Fruit fly (Drosophila melanogaster): ENCODE data around the gene Best1.

dm6 chr3R:10176927-10177511, 6.7 kb upstream of the Best1 start:
- TF ChIP-seq br (GFP tag; optimal IDR thresholded peaks at IDR 0.05) (no peak), GATAd (GFP tag; optimal IDR thresholded peaks at IDR 0.05) (no peak), Mio (GFP tag; optimal IDR thresholded peaks at IDR 0.05) (no peak), jim (GFP tag; optimal IDR thresholded peaks at IDR 0.05) (no peak), CrebA (GFP tag; optimal IDR thresholded peaks at IDR 0.05; ENCODE audit: borderline replicate concordance) (no peak), Dfd (GFP tag; optimal IDR thresholded peaks at IDR 0.05) (no peak), OdsH (GFP tag; optimal IDR thresholded peaks at IDR 0.05) (no peak), N (GFP tag; optimal IDR thresholded peaks at IDR 0.05) (no peak), tai (GFP tag; optimal IDR thresholded peaks at IDR 0.05) (no peak), Dif (GFP tag; optimal IDR thresholded peaks at IDR 0.05; ENCODE audit: partially characterized antibody) (no peak), Hr83 (GFP tag; optimal IDR thresholded peaks at IDR 0.05; ENCODE audit: poor library complexity, severe bottlenecking) (no peak)

Measured in whole organism, wandering third instar larva.